Fruit fly (Drosophila melanogaster) whole organism, embryonic: Measurements from ENCODE around the gene CG10353.

ENCODE experiments used
- Atf3 ChIP-seq: fragments of 200-800 bp; sonication (Bioruptor generic); optimal IDR thresholded peaks from 3 replicates; lab custom pipeline; 2016; ENCODE audit warnings: missing biosample characterization, missing genetic modification characterization
- Atf6 ChIP-seq: fragments of 200-800 bp; sonication (Bioruptor generic); IDR thresholded peaks from 2 replicates; pipeline ENCODE4 v1.3.6; 2022; ENCODE audit warnings: missing biosample characterization, missing genetic modification characterization
- Awh ChIP-seq: fragments of 200-800 bp; sonication (Bioruptor generic); IDR thresholded peaks from 2 replicates; pipeline ENCODE4, ENCODE4 v1.3.6; 2022; ENCODE audit warnings: missing biosample characterization, missing genetic modification characterization
- CG10462 ChIP-seq: fragments of 200-800 bp; sonication (Bioruptor generic); optimal IDR thresholded peaks from 2 replicates; lab custom pipeline; 2016; ENCODE audit warnings: missing biosample characterization, missing genetic modification characterization
- CG10959 ChIP-seq: fragments of 200-800 bp; sonication (Bioruptor generic); IDR thresholded peaks from 2 replicates; pipeline ENCODE4 v1.3.6; 2022; ENCODE audit warnings: missing biosample characterization, missing genetic modification characterization
- CG11695 ChIP-seq: fragments of 200-800 bp; sonication (Bioruptor generic); IDR thresholded peaks from 3 replicates; pipeline ENCODE4 v1.3.6; 2022; ENCODE audit warnings: missing biosample characterization, missing genetic modification characterization
- CG12236 ChIP-seq: fragments of 200-800 bp; sonication (Bioruptor generic); optimal IDR thresholded peaks from 2 replicates; lab custom pipeline; 2016; ENCODE audit warnings: missing biosample characterization, missing genetic modification characterization
- CG1233 ChIP-seq: fragments of 200-800 bp; sonication (Bioruptor generic); optimal IDR thresholded peaks from 4 replicates; lab custom pipeline; 2018; ENCODE audit warnings: missing biosample characterization, mild to moderate bottlenecking, missing genetic modification characterization
- CG13894 ChIP-seq: fragments of 200-800 bp; sonication (Bioruptor generic); optimal IDR thresholded peaks from 3 replicates; lab custom pipeline; 2018; ENCODE audit warnings: missing biosample characterization, mild to moderate bottlenecking, missing genetic modification characterization, moderate library complexity
- CG15011 ChIP-seq: fragments of 200-800 bp; sonication (Bioruptor generic); optimal IDR thresholded peaks from 3 replicates; lab custom pipeline; 2018; ENCODE audit warnings: missing biosample characterization, mild to moderate bottlenecking, missing genetic modification characterization
- CG1602 ChIP-seq: fragments of 200-800 bp; sonication (Bioruptor generic); optimal IDR thresholded peaks from 3 replicates; lab custom pipeline; 2016; ENCODE audit warnings: missing biosample characterization, missing genetic modification characterization
- CG1647 ChIP-seq: fragments of 200-800 bp; sonication (Bioruptor generic); optimal IDR thresholded peaks from 3 replicates; lab custom pipeline; 2016; ENCODE audit warnings: missing biosample characterization, missing genetic modification characterization
- CG16779 ChIP-seq: fragments of 200-800 bp; sonication (Bioruptor generic); IDR thresholded peaks from 2 replicates; pipeline ENCODE4 v1.3.6; 2022; ENCODE audit warnings: missing biosample characterization, missing genetic modification characterization
- CG16815 ChIP-seq: fragments of 200-800 bp; sonication (Bioruptor generic); optimal IDR thresholded peaks from 3 replicates; lab custom pipeline; 2017; ENCODE audit warnings: missing biosample characterization, mild to moderate bottlenecking, missing genetic modification characterization
- CG17568 ChIP-seq: fragments of 200-800 bp; sonication (Bioruptor generic); optimal IDR thresholded peaks from 2 replicates; lab custom pipeline; 2018; ENCODE audit warnings: missing biosample characterization, mild to moderate bottlenecking, missing genetic modification characterization, moderate library complexity
- CG18764 ChIP-seq: fragments of 200-800 bp; sonication (Bioruptor generic); optimal IDR thresholded peaks from 3 replicates; lab custom pipeline; 2016; ENCODE audit warnings: missing biosample characterization, missing genetic modification characterization
- CG2129 ChIP-seq: fragments of 200-800 bp; sonication (Bioruptor generic); IDR thresholded peaks from 2 replicates; pipeline ENCODE4 v1.3.6; 2022; ENCODE audit warnings: missing biosample characterization, missing genetic modification characterization; ENCODE audit not compliant: partially characterized antibody
- CG3407 ChIP-seq: fragments of 200-800 bp; sonication (Bioruptor generic); optimal IDR thresholded peaks from 2 replicates; lab custom pipeline; 2018; ENCODE audit warnings: missing biosample characterization, mild to moderate bottlenecking, missing genetic modification characterization
- CG42726 ChIP-seq: fragments of 200-800 bp; sonication (Bioruptor generic); IDR thresholded peaks from 2 replicates; pipeline ENCODE4 v1.3.6; 2022; ENCODE audit warnings: missing biosample characterization, missing genetic modification characterization; ENCODE audit not compliant: partially characterized antibody
- CG4854 ChIP-seq: fragments of 200-800 bp; sonication (Bioruptor generic); optimal IDR thresholded peaks from 2 replicates; lab custom pipeline; 2016; ENCODE audit warnings: missing biosample characterization, missing genetic modification characterization, inconsistent platforms
- CG6175 ChIP-seq: fragments of 200-800 bp; sonication (Bioruptor generic); IDR thresholded peaks from 3 replicates; pipeline ENCODE4 v1.3.6; 2022; ENCODE audit warnings: missing biosample characterization, missing genetic modification characterization
- CG6254 ChIP-seq: fragments of 200-800 bp; sonication (Bioruptor generic); optimal IDR thresholded peaks from 3 replicates; lab custom pipeline; 2017; ENCODE audit warnings: mild to moderate bottlenecking, missing biosample characterization, missing genetic modification reagents, missing genetic modification characterization
- CG6272 ChIP-seq: fragments of 200-800 bp; sonication (Bioruptor generic); IDR thresholded peaks from 2 replicates; pipeline ENCODE4 v1.3.6; 2022; ENCODE audit warnings: missing biosample characterization, missing genetic modification characterization
- CG7745 ChIP-seq: fragments of 200-800 bp; sonication (Bioruptor generic); optimal IDR thresholded peaks from 2 replicates; lab custom pipeline; 2018; ENCODE audit warnings: missing biosample characterization, mild to moderate bottlenecking, missing genetic modification characterization, moderate library complexity
- CG9215 ChIP-seq: fragments of 200-800 bp; sonication (Bioruptor generic); IDR thresholded peaks from 2 replicates; pipeline ENCODE4 v1.3.6; 2022; ENCODE audit warnings: missing biosample characterization, missing genetic modification characterization
- Dek ChIP-seq: fragments of 200-800 bp; sonication (Bioruptor generic); optimal IDR thresholded peaks from 3 replicates; lab custom pipeline; 2019; ENCODE audit warnings: missing biosample characterization, mild to moderate bottlenecking, missing genetic modification characterization, moderate library complexity
- Elba2 ChIP-seq: fragments of 200-800 bp; sonication (Bioruptor generic); optimal IDR thresholded peaks from 3 replicates; lab custom pipeline; 2016; ENCODE audit warnings: missing biosample characterization, missing genetic modification characterization
- Fer2 ChIP-seq: fragments of 200-800 bp; sonication (Bioruptor generic); optimal IDR thresholded peaks from 2 replicates; lab custom pipeline; 2018; ENCODE audit warnings: missing biosample characterization, mild to moderate bottlenecking, missing genetic modification characterization, moderate library complexity
- HLH3B ChIP-seq: fragments of 200-800 bp; sonication (Bioruptor generic); IDR thresholded peaks from 2 replicates; pipeline ENCODE4 v1.3.6; 2022; ENCODE audit warnings: missing biosample characterization, missing genetic modification characterization
- Hr51 ChIP-seq, 2 experiments: fragments of 200-800 bp; sonication (Bioruptor generic); optimal IDR thresholded peaks; 2 replicates in 1 of 2; 3 replicates in 1 of 2; lab custom pipeline; 2016 to 2018; ENCODE audit warnings: missing biosample characterization in 2 of 2, missing genetic modification characterization in 2 of 2, mild to moderate bottlenecking in 1 of 2, moderate library complexity in 1 of 2
- Max ChIP-seq: fragments of 200-800 bp; sonication (Bioruptor generic); optimal IDR thresholded peaks from 2 replicates; lab custom pipeline; 2016; ENCODE audit warnings: missing biosample characterization, mild to moderate bottlenecking, missing genetic modification characterization
- Meics ChIP-seq: fragments of 200-800 bp; sonication (Bioruptor generic); optimal IDR thresholded peaks from 2 replicates; lab custom pipeline; 2017; ENCODE audit warnings: missing biosample characterization, mild to moderate bottlenecking, missing genetic modification characterization
- Ravus ChIP-seq: fragments of 200-800 bp; sonication (Bioruptor generic); IDR thresholded peaks from 2 replicates; pipeline ENCODE4 v1.3.6; 2022; ENCODE audit warnings: missing biosample characterization, missing genetic modification characterization
- Side ChIP-seq: fragments of 200-800 bp; sonication (Bioruptor generic); optimal IDR thresholded peaks from 2 replicates; lab custom pipeline; 2016; ENCODE audit warnings: missing biosample characterization, missing genetic modification characterization
- Sry-β ChIP-seq: fragments of 200-800 bp; sonication (Bioruptor generic); optimal IDR thresholded peaks from 2 replicates; lab custom pipeline; 2018; ENCODE audit warnings: missing biosample characterization, mild to moderate bottlenecking, missing genetic modification characterization, moderate library complexity
- Xbp1 ChIP-seq: fragments of 200-800 bp; sonication (Bioruptor generic); optimal IDR thresholded peaks from 3 replicates; lab custom pipeline; 2016; ENCODE audit warnings: missing biosample characterization, mild to moderate bottlenecking, missing genetic modification characterization
- ara ChIP-seq: fragments of 200-800 bp; sonication (Bioruptor generic); IDR thresholded peaks from 2 replicates; pipeline ENCODE4 v1.3.6; 2022; ENCODE audit warnings: missing biosample characterization, missing genetic modification characterization
- br ChIP-seq: fragments of >200 bp; optimal IDR thresholded peaks from 2 replicates; lab custom pipeline; 2017
- chif ChIP-seq, 2 experiments: fragments of 200-800 bp; sonication (Bioruptor generic); optimal IDR thresholded peaks; 3 replicates each; lab custom pipeline; 2016; ENCODE audit warnings: missing biosample characterization in 2 of 2, missing genetic modification characterization in 2 of 2
- dysf ChIP-seq: fragments of 200-800 bp; sonication (Bioruptor generic); IDR thresholded peaks from 3 replicates; pipeline ENCODE4 v1.3.6; 2022; ENCODE audit warnings: missing biosample characterization, missing genetic modification characterization
- ewg ChIP-seq: fragments of 200-800 bp; sonication (Bioruptor generic); optimal IDR thresholded peaks from 3 replicates; lab custom pipeline; 2017; ENCODE audit warnings: mild to moderate bottlenecking, missing biosample characterization, missing genetic modification reagents, missing genetic modification characterization
- ind ChIP-seq: fragments of 200-800 bp; sonication (Bioruptor generic); optimal IDR thresholded peaks from 3 replicates; lab custom pipeline; 2016; ENCODE audit warnings: missing biosample characterization, missing genetic modification characterization
- knrl ChIP-seq: fragments of 200-800 bp; sonication (Bioruptor generic); IDR thresholded peaks from 3 replicates; pipeline ENCODE4 v1.3.6; 2022; ENCODE audit warnings: missing biosample characterization, missing genetic modification characterization; ENCODE audit not compliant: partially characterized antibody
- ro ChIP-seq: fragments of 200-800 bp; sonication (Bioruptor generic); IDR thresholded peaks from 2 replicates; pipeline ENCODE4 v1.3.6; 2022; ENCODE audit warnings: missing biosample characterization, missing genetic modification characterization
- salm ChIP-seq: fragments of 200-800 bp; sonication (Bioruptor generic); optimal IDR thresholded peaks from 2 replicates; lab custom pipeline; 2018; ENCODE audit warnings: missing biosample characterization, mild to moderate bottlenecking, missing genetic modification characterization
- sd ChIP-seq: fragments of 200-800 bp; sonication (Bioruptor generic); optimal IDR thresholded peaks from 3 replicates; lab custom pipeline; 2018; ENCODE audit warnings: missing biosample characterization, mild to moderate bottlenecking, missing genetic modification characterization, moderate library complexity
- seq ChIP-seq: fragments of 200-800 bp; sonication (Bioruptor generic); IDR thresholded peaks from 2 replicates; pipeline ENCODE4 v1.3.6; 2022; ENCODE audit warnings: missing biosample characterization, missing genetic modification characterization
- shn ChIP-seq: fragments of 200-800 bp; sonication (Bioruptor generic); optimal IDR thresholded peaks from 3 replicates; lab custom pipeline; 2016; ENCODE audit warnings: missing biosample characterization, missing genetic modification characterization
- so ChIP-seq: fragments of 200-800 bp; sonication (Bioruptor generic); IDR thresholded peaks from 3 replicates; pipeline ENCODE4 v1.3.6; 2022; ENCODE audit warnings: missing biosample characterization, missing genetic modification characterization
- ssp ChIP-seq: fragments of 200-800 bp; sonication (Bioruptor generic); IDR thresholded peaks from 2 replicates; pipeline ENCODE4 v1.3.6; 2022; ENCODE audit warnings: missing biosample characterization, missing genetic modification characterization
- wor ChIP-seq: fragments of 200-800 bp; sonication (Bioruptor generic); IDR thresholded peaks from 2 replicates; pipeline ENCODE4 v1.3.6; 2022; ENCODE audit warnings: missing biosample characterization, missing genetic modification characterization

Gene CG10353

dm6 chrX:11854758-11855465 is 32.0 kb downstream of the CG10353 start, which contains the start of the genes CG10347 and ATP7 (continued):
- peak; percentile 26 for TF ChIP-seq Max (GFP tag; lab: Kevin White, UChicago)
- peak; percentile 17 to 21 for TF ChIP-seq Hr51 (GFP tag; optimal IDR thresholded peaks at IDR 0.05; lab: Kevin White, UChicago)
- no peak for TF ChIP-seq CG6254 (GFP tag; lab: Kevin White, UChicago)
- no peak for TF ChIP-seq Xbp1
- peak; percentile 11 for TF ChIP-seq CG13894 (tag; lab: Kevin White, UChicago)
- TF ChIP-seq so (GFP tag; lab: Robert Waterston, UW) = no peak
- 0 out of 2 replicates have a peak, but pooled peaks have one; percentile 23 for TF ChIP-seq CG6272 (GFP tag; lab: Robert Waterston, UW)
- no peak for TF ChIP-seq Awh (GFP tag; lab: Robert Waterston, UW)
- no peak for TF ChIP-seq Meics
- TF ChIP-seq ssp = no peak
- TF ChIP-seq Elba2 (GFP tag; lab: Kevin White, UChicago) = no peak
- no peak for TF ChIP-seq CG9215 (GFP tag; lab: Robert Waterston, UW)
- TF ChIP-seq Atf6 (GFP tag; lab: Robert Waterston, UW) = no peak
- no peak for TF ChIP-seq br (lab: Kevin White, UChicago)
- TF ChIP-seq ewg = peak; percentile 15
- no peak for TF ChIP-seq HLH3B
- no peak for TF ChIP-seq salm
- TF ChIP-seq Atf3 (GFP tag; lab: Kevin White, UChicago) = peak; percentile 13
- TF ChIP-seq CG4854 (GFP tag; lab: Kevin White, UChicago) = no peak
- TF ChIP-seq CG16815 (GFP tag; lab: Kevin White, UChicago) = no peak
- TF ChIP-seq Fer2 = no peak
- peak; percentile 11 for TF ChIP-seq sd
- TF ChIP-seq Dek (tag; lab: Kevin White, UChicago) = no peak
- no peak for TF ChIP-seq seq (GFP tag; lab: Robert Waterston, UW)
- TF ChIP-seq ara (GFP tag; lab: Robert Waterston, UW) = no peak
- no peak for TF ChIP-seq CG11695
- no peak for TF ChIP-seq CG17568 (GFP tag; lab: Kevin White, UChicago)
- no peak for TF ChIP-seq CG6175 (GFP tag; lab: Robert Waterston, UW)
- peak; percentile 19 for TF ChIP-seq Sry-β (GFP tag; lab: Kevin White, UChicago)
- TF ChIP-seq chif (GFP tag; optimal IDR thresholded peaks at IDR 0.05; lab: Kevin White, UChicago) = no peak
- peak; percentile 93 for TF ChIP-seq knrl (GFP tag; lab: Robert Waterston, UW)
- no peak for TF ChIP-seq CG1647 (GFP tag; lab: Kevin White, UChicago)
- no peak for TF ChIP-seq CG12236 (GFP tag; lab: Kevin White, UChicago)
- no peak for TF ChIP-seq Ravus
- TF ChIP-seq CG3407 (GFP tag; lab: Kevin White, UChicago) = no peak
- no peak for TF ChIP-seq wor (GFP tag; lab: Robert Waterston, UW)
- TF ChIP-seq dysf (GFP tag; lab: Robert Waterston, UW) = no peak
- TF ChIP-seq ind (GFP tag; lab: Kevin White, UChicago) = peak; percentile 21
- peak; percentile 43 for TF ChIP-seq CG10462
- no peak for TF ChIP-seq CG16779 (GFP tag; lab: Robert Waterston, UW)
- no peak for TF ChIP-seq CG18764 (GFP tag; lab: Kevin White, UChicago)
- peak; percentile 87 for TF ChIP-seq CG2129 (GFP tag; lab: Robert Waterston, UW)
- peak; percentile 10 for TF ChIP-seq CG1602 (GFP tag; lab: Kevin White, UChicago)
- TF ChIP-seq CG42726 (GFP tag; lab: Robert Waterston, UW) = peak; percentile 82
- TF ChIP-seq CG10959 = no peak
- TF ChIP-seq ro (GFP tag; lab: Robert Waterston, UW) = no peak
- no peak for TF ChIP-seq Side (GFP tag; lab: Kevin White, UChicago)
- no peak for TF ChIP-seq CG15011
- TF ChIP-seq shn = peak; percentile 18
- TF ChIP-seq CG7745 (tag; lab: Kevin White, UChicago) = no peak
- TF ChIP-seq CG1233 = no peak
